Fruit fly (Drosophila melanogaster) whole organism, embryonic: ENCODE data around the gene CG13384.

Experiments used
- Ada2b ChIP-seq: fragments of 200-800 bp; sonication (Bioruptor generic); IDR thresholded peaks from 2 replicates; pipeline ENCODE4 v1.3.6; 2022; ENCODE audit warnings: missing biosample characterization, missing genetic modification characterization
- BEAF-32 ChIP-seq: fragments of 200-800 bp; sonication (Bioruptor generic); optimal IDR thresholded peaks from 3 replicates; lab custom pipeline; 2017; ENCODE audit warnings: missing biosample characterization, missing genetic modification characterization, mild to moderate bottlenecking, moderate library complexity, missing genetic modification reagents
- Bgb ChIP-seq: fragments of 200-800 bp; sonication (Bioruptor generic); IDR thresholded peaks from 2 replicates; pipeline ENCODE4 v1.3.6; 2022; ENCODE audit warnings: missing biosample characterization, missing genetic modification characterization; ENCODE audit not compliant: partially characterized antibody
- CG10366 ChIP-seq: fragments of 200-800 bp; sonication (Bioruptor generic); IDR thresholded peaks from 2 replicates; pipeline ENCODE4 v1.3.6; 2022; ENCODE audit warnings: missing biosample characterization, missing genetic modification characterization
- CG11723 ChIP-seq: fragments of 200-800 bp; sonication (Bioruptor generic); optimal IDR thresholded peaks from 2 replicates; lab custom pipeline; 2017; ENCODE audit warnings: missing biosample characterization, mild to moderate bottlenecking, missing genetic modification characterization
- CG12071 ChIP-seq: fragments of 200-800 bp; sonication (Bioruptor generic); optimal IDR thresholded peaks from 3 replicates; lab custom pipeline; 2018; ENCODE audit warnings: missing biosample characterization, mild to moderate bottlenecking, missing genetic modification characterization
- CG12104 ChIP-seq: fragments of 200-800 bp; sonication (Bioruptor generic); optimal IDR thresholded peaks from 3 replicates; lab custom pipeline; 2016; ENCODE audit warnings: missing biosample characterization, missing genetic modification characterization
- CG13894 ChIP-seq: fragments of 200-800 bp; sonication (Bioruptor generic); optimal IDR thresholded peaks from 3 replicates; lab custom pipeline; 2018; ENCODE audit warnings: missing biosample characterization, mild to moderate bottlenecking, missing genetic modification characterization, moderate library complexity
- CG15269 ChIP-seq: fragments of 200-800 bp; sonication (Bioruptor generic); optimal IDR thresholded peaks from 2 replicates; lab custom pipeline; 2018; ENCODE audit warnings: missing biosample characterization, mild to moderate bottlenecking, missing genetic modification characterization, moderate library complexity
- CG1529 ChIP-seq: fragments of 200-800 bp; sonication (Bioruptor generic); optimal IDR thresholded peaks from 3 replicates; lab custom pipeline; 2018; ENCODE audit warnings: missing biosample characterization, missing genetic modification characterization
- CG15479 ChIP-seq: fragments of 200-800 bp; sonication (Bioruptor generic); optimal IDR thresholded peaks from 3 replicates; lab custom pipeline; 2019; ENCODE audit warnings: missing biosample characterization, mild to moderate bottlenecking, missing genetic modification characterization, moderate library complexity
- CG17361 ChIP-seq: fragments of 200-800 bp; sonication (Bioruptor generic); IDR thresholded peaks from 3 replicates; pipeline ENCODE4 v1.3.6; 2022; ENCODE audit warnings: missing biosample characterization, missing genetic modification characterization
- CG18262 ChIP-seq: fragments of 200-800 bp; optimal IDR thresholded peaks from 3 replicates; lab custom pipeline; 2019; ENCODE audit warnings: missing biosample characterization, mild to moderate bottlenecking, missing genetic modification characterization, moderate library complexity
- CG2129 ChIP-seq: fragments of 200-800 bp; sonication (Bioruptor generic); IDR thresholded peaks from 2 replicates; pipeline ENCODE4 v1.3.6; 2022; ENCODE audit warnings: missing biosample characterization, missing genetic modification characterization; ENCODE audit not compliant: partially characterized antibody
- CG3847 ChIP-seq: fragments of 200-800 bp; sonication (Bioruptor generic); IDR thresholded peaks from 2 replicates; pipeline ENCODE4 v1.3.6; 2022; ENCODE audit warnings: missing biosample characterization, missing genetic modification characterization
- CG5953 ChIP-seq: fragments of 200-800 bp; sonication (Bioruptor generic); IDR thresholded peaks from 2 replicates; pipeline ENCODE4 v1.3.6; 2022; ENCODE audit warnings: missing biosample characterization, missing genetic modification characterization
- CG7372 ChIP-seq: fragments of 200-800 bp; sonication (Bioruptor generic); IDR thresholded peaks from 2 replicates; pipeline ENCODE4 v1.3.6; 2022; ENCODE audit warnings: missing biosample characterization, missing genetic modification characterization
- CG7987 ChIP-seq: fragments of 200-800 bp; sonication (Bioruptor generic); optimal IDR thresholded peaks from 2 replicates; lab custom pipeline; 2018; ENCODE audit warnings: missing biosample characterization, mild to moderate bottlenecking, missing genetic modification characterization, moderate library complexity
- CG8290 ChIP-seq, 3 experiments: fragments of 200-800 bp; sonication (Bioruptor generic); optimal IDR thresholded peaks; 2 replicates each; lab custom pipeline; 2016 to 2019; ENCODE audit warnings: missing biosample characterization in 3 of 3, missing genetic modification characterization in 3 of 3, mild to moderate bottlenecking in 2 of 3, moderate library complexity in 1 of 3
- CHES-1-like ChIP-seq: fragments of 200-800 bp; sonication (Bioruptor generic); optimal IDR thresholded peaks from 2 replicates; lab custom pipeline; 2016; ENCODE audit warnings: missing biosample characterization, missing genetic modification characterization
- Doc2 ChIP-seq: fragments of 200-800 bp; sonication (Bioruptor generic); IDR thresholded peaks from 2 replicates; pipeline ENCODE4 v1.3.6; 2022; ENCODE audit warnings: missing biosample characterization, missing genetic modification characterization
- Dp ChIP-seq: fragments of 200-800 bp; sonication (Bioruptor generic); optimal IDR thresholded peaks from 2 replicates; lab custom pipeline; 2018; ENCODE audit warnings: missing biosample characterization, mild to moderate bottlenecking, missing genetic modification characterization, moderate library complexity
- Gsc ChIP-seq: fragments of 200-800 bp; sonication (Bioruptor generic); IDR thresholded peaks from 2 replicates; pipeline ENCODE4 v1.3.6; 2022; ENCODE audit warnings: missing biosample characterization, missing genetic modification characterization
- HmgD ChIP-seq: fragments of 200-800 bp; sonication (Bioruptor generic); optimal IDR thresholded peaks from 3 replicates; lab custom pipeline; 2016; ENCODE audit warnings: missing biosample characterization, missing genetic modification characterization
- MTF-1 ChIP-seq: fragments of 200-800 bp; sonication (Bioruptor generic); optimal IDR thresholded peaks from 2 replicates; lab custom pipeline; 2018; ENCODE audit warnings: missing biosample characterization, mild to moderate bottlenecking, missing genetic modification characterization, borderline replicate concordance
- Scr ChIP-seq: fragments of 200-800 bp; sonication (Bioruptor generic); IDR thresholded peaks from 2 replicates; pipeline ENCODE4 v1.3.6; 2022; ENCODE audit warnings: missing biosample characterization, missing genetic modification characterization; ENCODE audit not compliant: partially characterized antibody
- Side ChIP-seq: fragments of 200-800 bp; sonication (Bioruptor generic); optimal IDR thresholded peaks from 2 replicates; lab custom pipeline; 2016; ENCODE audit warnings: missing biosample characterization, missing genetic modification characterization
- Sry-β ChIP-seq: fragments of 200-800 bp; sonication (Bioruptor generic); optimal IDR thresholded peaks from 2 replicates; lab custom pipeline; 2018; ENCODE audit warnings: missing biosample characterization, mild to moderate bottlenecking, missing genetic modification characterization, moderate library complexity
- TFAM ChIP-seq: fragments of 200-800 bp; sonication (Bioruptor generic); optimal IDR thresholded peaks from 2 replicates; lab custom pipeline; 2017; ENCODE audit warnings: missing biosample characterization, missing genetic modification characterization, inconsistent platforms
- amos ChIP-seq: fragments of 200-800 bp; sonication (Bioruptor generic); IDR thresholded peaks from 2 replicates; pipeline ENCODE4 v1.3.6; 2022; ENCODE audit warnings: missing biosample characterization, missing genetic modification characterization; ENCODE audit not compliant: partially characterized antibody
- caup ChIP-seq: fragments of 200-800 bp; sonication (Bioruptor generic); optimal IDR thresholded peaks from 3 replicates; lab custom pipeline; 2017; ENCODE audit warnings: missing biosample characterization, mild to moderate bottlenecking, missing genetic modification characterization, moderate library complexity; ENCODE audit not compliant: severe bottlenecking
- danr ChIP-seq: fragments of 200-800 bp; sonication (Bioruptor generic); IDR thresholded peaks from 2 replicates; pipeline ENCODE4 v1.3.6; 2022; ENCODE audit warnings: missing biosample characterization, missing genetic modification characterization
- dati ChIP-seq: fragments of 200-800 bp; sonication (Bioruptor generic); IDR thresholded peaks from 2 replicates; pipeline ENCODE4 v1.3.6; 2022; ENCODE audit warnings: missing biosample characterization, missing genetic modification characterization
- disco-r ChIP-seq: fragments of 200-800 bp; sonication (Bioruptor generic); optimal IDR thresholded peaks from 2 replicates; lab custom pipeline; 2016; ENCODE audit warnings: missing biosample characterization, missing genetic modification characterization
- fd3F ChIP-seq: fragments of 200-800 bp; sonication (Bioruptor generic); optimal IDR thresholded peaks from 2 replicates; lab custom pipeline; 2018; ENCODE audit warnings: missing biosample characterization, mild to moderate bottlenecking, missing genetic modification characterization, moderate library complexity
- gro ChIP-seq: fragments of 200-800 bp; sonication (Bioruptor generic); optimal IDR thresholded peaks from 2 replicates; lab custom pipeline; 2016; ENCODE audit warnings: missing biosample characterization, missing genetic modification characterization
- insv ChIP-seq, 2 experiments: fragments of 200-800 bp; sonication (Bioruptor generic); optimal IDR thresholded peaks; 3 replicates each; lab custom pipeline; 2016 to 2018; ENCODE audit warnings: missing biosample characterization in 2 of 2, missing genetic modification characterization in 2 of 2
- luna ChIP-seq: fragments of 200-800 bp; sonication (Bioruptor generic); optimal IDR thresholded peaks from 2 replicates; lab custom pipeline; 2016; ENCODE audit warnings: missing biosample characterization, missing genetic modification characterization
- mirr ChIP-seq: fragments of 200-800 bp; sonication (Bioruptor generic); optimal IDR thresholded peaks from 3 replicates; lab custom pipeline; 2018; ENCODE audit warnings: missing biosample characterization, mild to moderate bottlenecking, missing genetic modification characterization
- pan ChIP-seq, 4 experiments: fragments of >200 bp in 3 of 4; fragments of 200-800 bp in 1 of 4; sonication (Bioruptor generic) in 1 of 4; optimal IDR thresholded peaks in 3 of 4; IDR thresholded peaks in 1 of 4; 2 replicates each; pipeline versions ENCODE4 v1.3.6 to Lab custom; 2017 to 2022; ENCODE audit warnings: missing biosample characterization in 2 of 4, missing genetic modification characterization in 2 of 4, mixed read lengths in 1 of 4
- sim ChIP-seq: fragments of 200-800 bp; sonication (Bioruptor generic); IDR thresholded peaks from 2 replicates; pipeline ENCODE4 v1.3.6; 2022; ENCODE audit warnings: missing biosample characterization, missing genetic modification characterization
- sob ChIP-seq: fragments of 200-800 bp; sonication (Bioruptor generic); IDR thresholded peaks from 2 replicates; pipeline ENCODE4 v1.3.6; 2022; ENCODE audit warnings: missing biosample characterization, missing genetic modification characterization
- tup ChIP-seq: fragments of 200-800 bp; sonication (Bioruptor generic); optimal IDR thresholded peaks from 2 replicates; lab custom pipeline; 2016; ENCODE audit warnings: missing biosample characterization, mild to moderate bottlenecking, missing genetic modification characterization, moderate library complexity
- unpg ChIP-seq: fragments of 200-800 bp; sonication (Bioruptor generic); optimal IDR thresholded peaks from 3 replicates; lab custom pipeline; 2018; ENCODE audit warnings: missing biosample characterization, mild to moderate bottlenecking, missing genetic modification characterization, moderate library complexity
- vfl ChIP-seq: fragments of 200-800 bp; sonication (Bioruptor generic); optimal IDR thresholded peaks from 2 replicates; lab custom pipeline; 2016; ENCODE audit warnings: missing biosample characterization, missing genetic modification characterization
- z ChIP-seq: fragments of 200-800 bp; sonication (Bioruptor generic); IDR thresholded peaks from 3 replicates; pipeline ENCODE4 v1.3.6; 2022; ENCODE audit warnings: missing biosample characterization, missing genetic modification characterization
- zen ChIP-seq: fragments of 200-800 bp; sonication (Bioruptor generic); optimal IDR thresholded peaks from 3 replicates; lab custom pipeline; 2018; ENCODE audit warnings: missing biosample characterization, mild to moderate bottlenecking, missing genetic modification characterization, moderate library complexity

The CG13384 gene

DNA sequence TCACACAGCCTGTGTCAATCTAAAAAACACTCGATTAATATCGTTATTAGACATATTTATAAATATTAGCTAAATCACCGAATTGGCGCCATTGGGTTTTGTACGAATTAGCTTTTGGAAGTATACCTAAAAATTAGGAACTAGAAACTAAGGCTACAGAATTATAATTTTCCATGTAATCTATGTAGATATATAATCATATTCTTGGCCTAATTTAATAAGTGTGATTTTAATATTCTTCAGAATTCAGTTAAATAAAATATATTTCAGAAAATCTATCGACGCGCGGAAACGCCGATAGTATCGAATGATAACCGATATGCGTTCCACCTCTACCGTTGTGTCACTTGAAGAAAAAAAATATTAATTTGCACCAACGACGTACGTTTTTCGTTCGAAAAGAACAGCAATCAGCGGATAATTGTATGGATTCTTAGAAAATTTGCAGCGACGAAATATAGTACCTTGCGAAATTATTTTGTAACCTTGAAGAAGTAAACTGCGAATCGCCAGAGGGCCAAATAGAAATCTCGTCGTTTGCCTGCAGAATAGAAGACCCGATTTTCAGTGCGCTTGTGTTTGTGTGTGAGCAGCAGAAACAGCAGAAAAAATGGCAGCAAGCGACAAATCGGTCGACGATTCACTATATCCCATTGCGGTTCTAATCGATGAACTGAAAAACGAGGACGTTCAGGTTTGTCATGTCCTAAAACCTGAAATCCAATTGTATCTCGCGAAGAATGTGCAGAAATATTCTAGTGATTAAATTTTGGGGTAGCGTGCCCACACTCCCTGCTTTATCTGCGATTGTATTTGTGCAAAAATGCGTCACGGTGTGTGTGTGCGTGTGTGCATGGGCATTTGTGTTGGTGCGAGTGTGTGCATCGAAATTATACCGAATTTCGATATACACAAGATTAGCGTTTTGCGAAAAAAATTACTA is 18.3 kb upstream of the CG13384 start, which contains the start of gene Pp2A-29B (continued):
- TF ChIP-seq CG18262 (tag; lab: Kevin White, UChicago) (peak; percentile 45), CG7987 (GFP tag; lab: Kevin White, UChicago) (no peak), CG3847 (peak; percentile 51; the same call in 1 of the 2 replicates), Doc2 (GFP tag; lab: Robert Waterston, UW) (no peak), CG11723 (no peak), caup (GFP tag; lab: Kevin White, UChicago) (no peak), Scr (GFP tag; lab: Robert Waterston, UW) (peak; percentile 99), CG7372 (GFP tag; lab: Robert Waterston, UW) (no peak), CG15269 (tag; lab: Kevin White, UChicago) (peak; percentile 9), HmgD (GFP tag; lab: Kevin White, UChicago) (no peak), CG1529 (GFP tag; lab: Kevin White, UChicago) (no peak), dati (no peak), Dp (GFP tag; lab: Kevin White, UChicago) (peak; percentile 80), sim (GFP tag; lab: Robert Waterston, UW) (no peak), sob (GFP tag; lab: Robert Waterston, UW) (0 out of 2 replicates have a peak, but pooled peaks have one; percentile 30), gro (no peak), danr (no peak), CG15479 (GFP tag; lab: Kevin White, UChicago) (peak; percentile 37), amos (GFP tag; lab: Robert Waterston, UW) (peak; percentile 98), Gsc (no peak), CG17361 (peak; percentile 67; the same call in 2 of the 3 replicates), CG8290 (GFP tag; optimal IDR thresholded peaks at IDR 0.05; lab: Kevin White, UChicago) (peak; percentile 13), CG8290 (tag; optimal IDR thresholded peaks at IDR 0.05; lab: Kevin White, UChicago) (no peak), CG13894 (tag; lab: Kevin White, UChicago) (no peak), vfl (GFP tag; lab: Kevin White, UChicago) (peak; percentile 32), MTF-1 (GFP tag; lab: Kevin White, UChicago) (no peak), unpg (GFP tag; lab: Kevin White, UChicago) (no peak), CG2129 (GFP tag; lab: Robert Waterston, UW) (peak; percentile 99), CG10366 (GFP tag; lab: Robert Waterston, UW) (no peak), CG5953 (GFP tag; lab: Robert Waterston, UW) (no peak), disco-r (GFP tag; lab: Kevin White, UChicago) (no peak), CHES-1-like (GFP tag; lab: Kevin White, UChicago) (no peak), Ada2b (GFP tag; lab: Robert Waterston, UW) (no peak), fd3F (no peak), CG12071 (GFP tag; lab: Kevin White, UChicago) (no peak), tup (GFP tag; lab: Kevin White, UChicago) (no peak), pan (optimal IDR thresholded peaks at IDR 0.05; lab: Kevin White, UChicago) (no peak), pan (GFP tag; optimal IDR thresholded peaks at IDR 0.05 in 1 of 2, IDR thresholded peaks at IDR 0.05 in 1 of 2) (no peak), zen (tag; lab: Kevin White, UChicago) (peak; percentile 59), z (GFP tag; lab: Robert Waterston, UW) (no peak), Sry-β (GFP tag; lab: Kevin White, UChicago) (peak; percentile 25), insv (GFP tag; optimal IDR thresholded peaks at IDR 0.05; lab: Kevin White, UChicago) (peak in 1 of 2 experiments; percentile 25), TFAM (GFP tag; lab: Kevin White, UChicago) (no peak), Bgb (GFP tag; lab: Robert Waterston, UW) (peak; percentile 97), luna (GFP tag; lab: Kevin White, UChicago) (no peak), CG12104 (no peak), BEAF-32 (peak; percentile 100), mirr (GFP tag; lab: Kevin White, UChicago) (no peak), Side (no peak)
